Worm (Caenorhabditis elegans): ENCODE results near the gene scl-11.

The scl-11 gene

ce11 chrIV:13077694-13078093 lies 26.5 kb downstream of the scl-11 start:
- TF ChIP-seq ceh-13 (GFP tag; optimal IDR thresholded peaks at IDR 0.05) (no peak), tbx-37 (GFP tag; conservative IDR thresholded peaks at IDR 0.05) (no peak), ceh-36 (tag; optimal IDR thresholded peaks at IDR 0.05) (no peak)

DNA sequence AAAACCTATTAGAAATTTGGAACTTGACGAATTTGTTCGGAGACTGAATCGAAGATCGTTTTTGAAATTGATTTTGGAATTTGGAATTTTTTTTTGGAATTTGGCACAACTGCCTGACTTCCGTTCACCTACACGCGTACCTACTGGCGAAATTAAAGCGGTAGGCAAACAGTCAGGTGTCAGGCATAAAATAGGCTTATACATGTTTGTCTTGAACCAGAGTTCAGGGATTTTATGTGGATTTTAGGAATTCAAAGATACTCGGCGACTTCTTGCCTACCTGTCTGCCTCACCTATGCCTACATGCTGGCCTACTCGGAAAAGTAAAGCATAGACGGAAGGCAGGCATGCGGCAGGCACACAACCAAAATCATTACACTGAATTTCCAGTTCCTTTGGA lies 27.2 kb downstream of the scl-11 start:
- TF ChIP-seq ama-1 (optimal IDR thresholded peaks at IDR 0.05) (no peak), pes-1 (GFP tag; IDR thresholded peaks at IDR 0.05) (no peak), hmbx-1 (tag; optimal IDR thresholded peaks at IDR 0.05) (no peak), ets-7 (tag; optimal IDR thresholded peaks at IDR 0.05) (no peak), sea-1 (GFP tag; conservative IDR thresholded peaks at IDR 0.05) (no peak), hmg-4 (GFP tag; optimal IDR thresholded peaks at IDR 0.05) (no peak), B0310.2 (tag; optimal IDR thresholded peaks at IDR 0.05) (no peak), F13C5.2 (tag; optimal IDR thresholded peaks at IDR 0.05) (no peak), tra-4 (tag; optimal IDR thresholded peaks at IDR 0.05) (no peak), flt-1 (GFP tag; IDR thresholded peaks at IDR 0.05) (no peak), hnd-1 (tag; optimal IDR thresholded peaks at IDR 0.05) (no peak), ceh-13 (GFP tag; optimal IDR thresholded peaks at IDR 0.05) (no peak), ceh-36 (tag; optimal IDR thresholded peaks at IDR 0.05) (no peak), aly-1 (tag; optimal IDR thresholded peaks at IDR 0.05) (no peak), tbx-37 (GFP tag; conservative IDR thresholded peaks at IDR 0.05) (no peak), scrt-1 (GFP tag; IDR thresholded peaks at IDR 0.05) (no peak), tbx-11 (GFP tag; IDR thresholded peaks at IDR 0.05) (no peak)

- no peak for TF ChIP-seq tbx-37 (GFP tag; conservative IDR thresholded peaks at IDR 0.05)
- no peak for TF ChIP-seq pes-1 (GFP tag; IDR thresholded peaks at IDR 0.05)
- TF ChIP-seq B0310.2 (tag; optimal IDR thresholded peaks at IDR 0.05), result no peak
- no peak for TF ChIP-seq scrt-1 (GFP tag; IDR thresholded peaks at IDR 0.05)
These were observed 27.9 kb downstream of the scl-11 start, which contains the start of gene C39E9.8 for ce11 chrIV:13079119-13079518. TSS of gene C39E9.8 (plus strand) at chrIV:13079446.

DNA sequence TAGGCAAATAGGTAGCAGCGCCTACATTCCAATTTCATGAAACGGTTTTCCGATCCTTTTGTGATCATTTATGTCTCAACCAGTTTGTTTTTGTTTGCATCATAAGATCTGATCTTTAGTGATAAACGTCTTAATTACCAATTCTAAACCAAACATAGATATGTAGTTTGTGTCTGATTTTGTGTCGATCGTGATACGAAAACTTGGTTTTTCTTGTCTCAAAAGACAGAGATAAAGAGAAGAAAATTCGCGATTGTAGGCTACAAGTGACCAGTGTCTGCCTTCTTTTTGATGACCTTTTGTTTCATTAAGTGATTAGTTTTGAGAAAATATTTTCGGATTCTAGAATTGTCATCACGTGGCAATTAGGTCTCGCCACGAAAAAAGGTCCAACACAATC lies 29.0 kb downstream of the scl-11 start:
- no peak for TF ChIP-seq aly-1 (tag; optimal IDR thresholded peaks at IDR 0.05)
- TF ChIP-seq tbx-37 (GFP tag; conservative IDR thresholded peaks at IDR 0.05), result no peak
- TF ChIP-seq hmbx-1 (tag; optimal IDR thresholded peaks at IDR 0.05), result no peak
- TF ChIP-seq tra-4 (tag; optimal IDR thresholded peaks at IDR 0.05), result no peak
- TF ChIP-seq B0310.2 (tag; optimal IDR thresholded peaks at IDR 0.05), result no peak
- no peak for TF ChIP-seq ceh-13 (GFP tag; optimal IDR thresholded peaks at IDR 0.05)
- TF ChIP-seq F13C5.2 (tag; optimal IDR thresholded peaks at IDR 0.05), result no peak
- no peak for TF ChIP-seq flt-1 (GFP tag; IDR thresholded peaks at IDR 0.05)
- no peak for TF ChIP-seq tbx-11 (GFP tag; IDR thresholded peaks at IDR 0.05)
- no peak for TF ChIP-seq ama-1 (optimal IDR thresholded peaks at IDR 0.05)
- no peak for TF ChIP-seq ets-7 (tag; optimal IDR thresholded peaks at IDR 0.05)
- TF ChIP-seq ceh-36 (tag; optimal IDR thresholded peaks at IDR 0.05), result no peak
- no peak for TF ChIP-seq hnd-1 (tag; optimal IDR thresholded peaks at IDR 0.05)
- TF ChIP-seq pes-1 (GFP tag; IDR thresholded peaks at IDR 0.05), result no peak
- TF ChIP-seq hmg-4 (GFP tag; optimal IDR thresholded peaks at IDR 0.05), result no peak
- TF ChIP-seq scrt-1 (GFP tag; IDR thresholded peaks at IDR 0.05), result no peak
- no peak for TF ChIP-seq sea-1 (GFP tag; conservative IDR thresholded peaks at IDR 0.05)

- TF ChIP-seq ets-7 (tag; optimal IDR thresholded peaks at IDR 0.05) (no peak), tbx-37 (GFP tag; conservative IDR thresholded peaks at IDR 0.05) (no peak), sea-1 (GFP tag; conservative IDR thresholded peaks at IDR 0.05) (no peak), F13C5.2 (tag; optimal IDR thresholded peaks at IDR 0.05) (no peak), flt-1 (GFP tag; IDR thresholded peaks at IDR 0.05) (no peak), B0310.2 (tag; optimal IDR thresholded peaks at IDR 0.05) (no peak)
These were observed 29.7 kb downstream of the scl-11 start for ce11 chrIV:13080861-13081260.

DNA sequence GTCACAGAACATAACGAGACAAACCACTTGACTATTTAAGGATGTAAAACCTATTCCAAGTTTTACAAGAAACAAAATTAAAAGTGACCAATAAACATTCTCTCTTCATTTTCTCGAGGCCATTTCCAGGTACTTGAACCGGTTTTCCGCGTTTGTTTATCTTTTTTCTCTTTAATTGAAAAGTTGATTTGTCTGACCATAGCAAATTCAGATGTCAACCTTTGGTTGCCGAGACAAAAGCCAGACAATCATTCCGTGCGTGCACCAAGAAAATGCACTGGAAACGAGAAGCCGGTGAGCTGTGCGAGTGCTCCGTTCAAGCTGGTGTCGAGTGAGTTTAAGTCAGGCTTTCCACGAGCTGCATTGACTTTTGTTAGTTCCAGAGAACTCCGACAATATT lies 30.9 kb downstream of the scl-11 start:
- TF ChIP-seq ama-1 (optimal IDR thresholded peaks at IDR 0.05) (no peak), tra-4 (tag; optimal IDR thresholded peaks at IDR 0.05) (no peak), flt-1 (GFP tag; IDR thresholded peaks at IDR 0.05) (no peak), hmg-4 (GFP tag; optimal IDR thresholded peaks at IDR 0.05) (no peak), ceh-36 (tag; optimal IDR thresholded peaks at IDR 0.05) (no peak), scrt-1 (GFP tag; IDR thresholded peaks at IDR 0.05) (no peak), hnd-1 (tag; optimal IDR thresholded peaks at IDR 0.05) (no peak), tbx-11 (GFP tag; IDR thresholded peaks at IDR 0.05) (no peak), F13C5.2 (tag; optimal IDR thresholded peaks at IDR 0.05) (no peak), B0310.2 (tag; optimal IDR thresholded peaks at IDR 0.05) (no peak), pes-1 (GFP tag; IDR thresholded peaks at IDR 0.05) (no peak), hmbx-1 (tag; optimal IDR thresholded peaks at IDR 0.05) (no peak)

- TF ChIP-seq tra-4 (tag; optimal IDR thresholded peaks at IDR 0.05), result no peak
- TF ChIP-seq ama-1 (optimal IDR thresholded peaks at IDR 0.05), result no peak
- no peak for TF ChIP-seq tbx-11 (GFP tag; IDR thresholded peaks at IDR 0.05)
- TF ChIP-seq ceh-13 (GFP tag; optimal IDR thresholded peaks at IDR 0.05), result no peak
- TF ChIP-seq hmg-4 (GFP tag; optimal IDR thresholded peaks at IDR 0.05), result no peak
- no peak for TF ChIP-seq ets-7 (tag; optimal IDR thresholded peaks at IDR 0.05)
- no peak for TF ChIP-seq sea-1 (GFP tag; conservative IDR thresholded peaks at IDR 0.05)
These were observed 31.9 kb downstream of the scl-11 start for ce11 chrIV:13082836-13083763.

ce11 chrIV:13085675-13086074 lies 34.5 kb downstream of the scl-11 start:
- no peak for TF ChIP-seq ama-1 (optimal IDR thresholded peaks at IDR 0.05)
- no peak for TF ChIP-seq flt-1 (GFP tag; IDR thresholded peaks at IDR 0.05)
- TF ChIP-seq pes-1 (GFP tag; IDR thresholded peaks at IDR 0.05), result no peak
- no peak for TF ChIP-seq ceh-13 (GFP tag; optimal IDR thresholded peaks at IDR 0.05)
- no peak for TF ChIP-seq hnd-1 (tag; optimal IDR thresholded peaks at IDR 0.05)
- TF ChIP-seq hmbx-1 (tag; optimal IDR thresholded peaks at IDR 0.05), result no peak
- TF ChIP-seq tbx-11 (GFP tag; IDR thresholded peaks at IDR 0.05), result no peak
- TF ChIP-seq aly-1 (tag; optimal IDR thresholded peaks at IDR 0.05), result no peak
- TF ChIP-seq tbx-37 (GFP tag; conservative IDR thresholded peaks at IDR 0.05), result no peak
- no peak for TF ChIP-seq scrt-1 (GFP tag; IDR thresholded peaks at IDR 0.05)
- TF ChIP-seq F13C5.2 (tag; optimal IDR thresholded peaks at IDR 0.05), result no peak
- no peak for TF ChIP-seq ceh-36 (tag; optimal IDR thresholded peaks at IDR 0.05)
- no peak for TF ChIP-seq hmg-4 (GFP tag; optimal IDR thresholded peaks at IDR 0.05)
